Worm (Caenorhabditis elegans) whole organism, L4 larva: Measurements from ENCODE around the gene C49G7.10.

Experiments used
- ceh-82 ChIP-seq: sonication (generic microtip); optimal IDR thresholded peaks from 2 replicates; lab custom pipeline; 2017; ENCODE audit warnings: missing biosample characterization, missing genetic modification characterization
- nhr-48 ChIP-seq: sonication (generic microtip); optimal IDR thresholded peaks from 2 replicates; lab custom pipeline; 2016; ENCODE audit warnings: mild to moderate bottlenecking, missing genetic modification characterization, missing compliant biosample characterization

DNA sequence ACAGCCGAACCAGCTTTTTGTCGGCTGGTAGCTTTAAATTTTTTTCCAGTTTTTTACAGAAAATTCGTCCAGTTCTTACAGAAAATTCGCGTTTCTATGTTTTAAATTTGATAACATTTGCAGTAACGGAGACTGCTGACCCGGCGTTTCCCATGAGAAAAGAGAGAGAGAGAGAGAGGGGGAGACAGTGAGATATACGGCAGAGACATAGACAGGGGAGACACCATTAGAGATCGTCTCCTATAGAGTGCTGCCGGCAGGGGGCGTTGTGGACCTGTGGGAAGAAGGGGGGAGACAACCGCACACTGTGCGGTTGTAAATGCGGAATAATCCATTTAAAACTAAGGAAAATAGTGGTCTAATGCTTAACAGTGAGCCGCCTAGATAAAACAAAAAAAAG is 12.2 kb downstream of the C49G7.10 start:
- TF ChIP-seq ceh-82 (tag; lab: Kevin White, UChicago) (no peak), nhr-48 (tag; lab: Kevin White, UChicago) (no peak)
